Worm (Caenorhabditis elegans): ENCODE measurements around the gene F01F1.3.

ce11 chrIII:5897468-5897867 is 25.7 kb downstream of the F01F1.3 start:
- no peak for TF ChIP-seq T22C8.4 (GFP tag; IDR thresholded peaks at IDR 0.05)
- no peak for TF ChIP-seq flt-1 (GFP tag; IDR thresholded peaks at IDR 0.05)
- TF ChIP-seq cog-1 (tag; optimal IDR thresholded peaks at IDR 0.05) = no peak
- no peak for TF ChIP-seq med-1 (GFP tag; optimal IDR thresholded peaks at IDR 0.05; ENCODE audit: insufficient read depth)
- TF ChIP-seq tab-1 (GFP tag; IDR thresholded peaks at IDR 0.05) = no peak

All from whole organism, midembryonic.